Fruit fly (Drosophila melanogaster) whole organism, adult: ENCODE results near the gene Txl.

Experiments used
- CG33017 ChIP-seq: fragments of 200-800 bp; sonication (Bioruptor generic); optimal IDR thresholded peaks from 2 replicates; lab custom pipeline; 2018; ENCODE audit warnings: missing biosample characterization, mild to moderate bottlenecking, missing genetic modification characterization, moderate library complexity
- CG5204 ChIP-seq: fragments of 200-800 bp; sonication (Bioruptor generic); optimal IDR thresholded peaks from 2 replicates; lab custom pipeline; 2016; ENCODE audit warnings: missing biosample characterization, missing genetic modification characterization

DNA sequence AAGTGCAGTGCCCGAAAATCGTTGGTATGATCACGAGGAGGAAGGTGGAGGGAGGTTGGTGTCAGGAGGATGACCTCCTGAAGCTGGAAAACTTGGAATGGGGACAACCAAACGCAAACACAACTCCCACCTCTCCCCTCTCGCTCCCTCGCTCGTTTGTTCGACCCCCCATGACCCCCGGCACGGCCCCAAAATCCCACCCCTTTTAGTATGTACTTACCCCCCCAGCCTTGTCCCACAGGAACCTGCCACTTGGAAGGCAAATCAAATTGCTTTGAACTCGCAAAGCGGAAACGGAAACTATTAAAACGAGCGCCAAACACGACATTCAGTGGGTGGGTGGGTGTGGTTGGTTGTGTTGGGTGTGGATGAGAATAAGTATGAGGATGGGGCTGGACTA is 34.0 kb upstream of the Txl start:
- TF ChIP-seq CG33017 (tag; lab: Kevin White, UChicago) (no peak), CG5204 (no peak)
